Worm (Caenorhabditis elegans): ENCODE data around the gene F11A5.5.

ce11 chrV:16163719-16164118 is 34.4 kb upstream of the F11A5.5 start, which contains the start of gene F10A3.12:
- no peak for TF ChIP-seq nhr-237 (tag; optimal IDR thresholded peaks at IDR 0.05)
- TF ChIP-seq bed-3 (GFP tag; optimal IDR thresholded peaks at IDR 0.05) = no peak
- TF ChIP-seq sptf-1 (tag; optimal IDR thresholded peaks at IDR 0.05) = no peak
